Worm (Caenorhabditis elegans) whole organism, young adult: Measurements from ENCODE around the gene C54F6.20.

Experiments used
- B0035.1 ChIP-seq: sonication (generic microtip); optimal IDR thresholded peaks from 2 replicates; lab custom pipeline; 2016; ENCODE audit warnings: missing genetic modification characterization, mild to moderate bottlenecking, missing compliant biosample characterization, missing genotype, missing genetic modification reagents
- B0261.1 ChIP-seq: sonication (generic microtip); optimal IDR thresholded peaks from 2 replicates; lab custom pipeline; 2016; ENCODE audit warnings: mild to moderate bottlenecking, missing genetic modification characterization, moderate library complexity, missing compliant biosample characterization
- B0336.3 ChIP-seq: fragments of 200-800 bp; sonication (Bioruptor generic); IDR thresholded peaks from 2 replicates; pipeline ENCODE4 v1.3.6; 2022; ENCODE audit warnings: missing genetic modification characterization, missing compliant biosample characterization
- D2030.7 ChIP-seq: fragments of 200-800 bp; sonication (Bioruptor generic); IDR thresholded peaks from 2 replicates; pipeline ENCODE4 v1.3.6; 2022; ENCODE audit warnings: missing genetic modification reagents, missing genetic modification characterization, missing compliant biosample characterization
- F10E7.11 ChIP-seq: sonication (generic microtip); optimal IDR thresholded peaks from 2 replicates; lab custom pipeline; 2017; ENCODE audit warnings: mild to moderate bottlenecking, missing genetic modification characterization, moderate library complexity, missing compliant biosample characterization
- F23B12.7 ChIP-seq: sonication (generic microtip); optimal IDR thresholded peaks from 2 replicates; lab custom pipeline; 2017; ENCODE audit warnings: missing genetic modification characterization, mild to moderate bottlenecking, missing compliant biosample characterization, antibody characterized with exemption, moderate library complexity; ENCODE audit not compliant: insufficient read depth
- F49E8.2 ChIP-seq: sonication (generic microtip); optimal IDR thresholded peaks from 3 replicates; lab custom pipeline; 2017; ENCODE audit warnings: missing genetic modification characterization, mild to moderate bottlenecking, missing compliant biosample characterization, antibody characterized with exemption, moderate library complexity; ENCODE audit not compliant: insufficient read depth
- F52B5.7 ChIP-seq: sonication (generic microtip); optimal IDR thresholded peaks from 2 replicates; lab custom pipeline; 2016; ENCODE audit warnings: mild to moderate bottlenecking, missing genetic modification characterization, missing compliant biosample characterization
- F55B11.4 ChIP-seq: sonication (generic microtip); optimal IDR thresholded peaks from 2 replicates; lab custom pipeline; 2016; ENCODE audit warnings: missing compliant biosample characterization, missing genetic modification characterization, borderline replicate concordance; ENCODE audit not compliant: insufficient read depth
- K12H6.12 ChIP-seq: fragments of 200-800 bp; sonication (Bioruptor generic); optimal IDR thresholded peaks from 2 replicates; lab custom pipeline; 2018; ENCODE audit warnings: mild to moderate bottlenecking, missing genetic modification characterization, missing compliant biosample characterization
- T26A5.8 ChIP-seq: sonication (generic microtip); optimal IDR thresholded peaks from 2 replicates; lab custom pipeline; 2016; ENCODE audit warnings: missing genetic modification characterization, missing compliant biosample characterization
- Y53G8AR.9 ChIP-seq: fragments of 200-800 bp; sonication (Bioruptor generic); conservative IDR thresholded peaks from 2 replicates; pipeline ENCODE4 v1.3.6; 2022; ENCODE audit warnings: missing genetic modification reagents, missing genetic modification characterization, missing compliant biosample characterization
- Y56A3A.18 ChIP-seq: fragments of 200-800 bp; sonication (Bioruptor generic); IDR thresholded peaks from 2 replicates; pipeline ENCODE4 v1.3.6; 2022; ENCODE audit warnings: missing genetic modification reagents, missing genetic modification characterization, missing compliant biosample characterization
- Y67H2A.10 ChIP-seq: fragments of 200-800 bp; sonication (Bioruptor generic); conservative IDR thresholded peaks from 2 replicates; pipeline ENCODE4 v1.3.6; 2022; ENCODE audit warnings: missing genetic modification reagents, missing genetic modification characterization, missing compliant biosample characterization
- Y79H2A.3 ChIP-seq: fragments of 200-800 bp; sonication (Bioruptor generic); conservative IDR thresholded peaks from 2 replicates; pipeline ENCODE4 v1.3.6; 2022; ENCODE audit warnings: missing genetic modification reagents, missing genetic modification characterization, missing compliant biosample characterization
- aptf-2 ChIP-seq: fragments of 200-800 bp; sonication (Bioruptor generic); conservative IDR thresholded peaks from 2 replicates; pipeline ENCODE4 v1.3.6; 2022; ENCODE audit warnings: missing genetic modification reagents, missing genetic modification characterization, missing compliant biosample characterization
- chd-7 ChIP-seq: sonication (generic microtip); optimal IDR thresholded peaks from 2 replicates; lab custom pipeline; 2016; ENCODE audit warnings: mild to moderate bottlenecking, missing genetic modification characterization, moderate library complexity, missing compliant biosample characterization
- egrh-3 ChIP-seq: fragments of 200-800 bp; sonication (Bioruptor generic); IDR thresholded peaks from 2 replicates; pipeline ENCODE4 v1.3.6; 2022; ENCODE audit warnings: missing genetic modification reagents, missing genetic modification characterization, missing compliant biosample characterization
- gei-17 ChIP-seq: fragments of 200-800 bp; sonication (Bioruptor generic); optimal IDR thresholded peaks from 2 replicates; lab custom pipeline; 2018; ENCODE audit warnings: mild to moderate bottlenecking, missing genetic modification characterization, missing compliant biosample characterization
- hlh-12 ChIP-seq: sonication (generic microtip); optimal IDR thresholded peaks from 2 replicates; lab custom pipeline; 2016; ENCODE audit warnings: missing genetic modification characterization, missing compliant biosample characterization
- let-526 ChIP-seq: fragments of 200-800 bp; sonication (Bioruptor generic); IDR thresholded peaks from 2 replicates; pipeline ENCODE4 v1.3.6; 2022; ENCODE audit warnings: missing genetic modification reagents, missing genetic modification characterization, missing compliant biosample characterization
- let-607 ChIP-seq, 2 experiments: fragments of 200-800 bp in 1 of 2; sonication (Bioruptor generic) in 1 of 2; sonication (generic microtip) in 1 of 2; optimal IDR thresholded peaks; 2 replicates each; lab custom pipeline; 2016 to 2018; ENCODE audit warnings: mild to moderate bottlenecking in 2 of 2, missing compliant biosample characterization in 2 of 2, missing genetic modification characterization in 2 of 2, moderate library complexity in 2 of 2, missing genotype in 1 of 2
- lin-26 ChIP-seq: fragments of 200-800 bp; sonication (Bioruptor generic); IDR thresholded peaks from 2 replicates; pipeline ENCODE4 v1.3.6; 2022; ENCODE audit warnings: missing genetic modification reagents, missing genetic modification characterization, missing compliant biosample characterization
- lin-40 ChIP-seq: sonication (generic microtip); optimal IDR thresholded peaks from 2 replicates; lab custom pipeline; 2016; ENCODE audit warnings: missing genetic modification characterization, mild to moderate bottlenecking, missing compliant biosample characterization, missing genotype, missing genetic modification reagents
- mcd-1 ChIP-seq: fragments of 200-800 bp; sonication (Bioruptor generic); IDR thresholded peaks from 2 replicates; pipeline ENCODE4 v1.3.6; 2022; ENCODE audit warnings: missing genetic modification reagents, missing genetic modification characterization, missing compliant biosample characterization
- mes-4 ChIP-seq: sonication (generic microtip); optimal IDR thresholded peaks from 2 replicates; lab custom pipeline; 2016; ENCODE audit warnings: missing genotype, missing genetic modification characterization, missing compliant biosample characterization
- mxl-1 ChIP-seq: sonication (generic microtip); optimal IDR thresholded peaks from 2 replicates; lab custom pipeline; 2016; ENCODE audit warnings: missing genetic modification characterization, missing compliant biosample characterization
- nfyb-1 ChIP-seq: fragments of 200-800 bp; sonication (Bioruptor generic); IDR thresholded peaks from 2 replicates; pipeline ENCODE4 v1.3.6; 2022; ENCODE audit warnings: missing genetic modification reagents, missing genetic modification characterization, missing compliant biosample characterization
- nhr-179 ChIP-seq: sonication (generic microtip); optimal IDR thresholded peaks from 2 replicates; lab custom pipeline; 2016; ENCODE audit warnings: mild to moderate bottlenecking, missing genetic modification characterization, missing compliant biosample characterization
- nhr-27 ChIP-seq: fragments of 200-800 bp; sonication (Bioruptor generic); optimal IDR thresholded peaks from 2 replicates; lab custom pipeline; 2018; ENCODE audit warnings: mild to moderate bottlenecking, missing genetic modification characterization, moderate library complexity, missing compliant biosample characterization
- nhr-80 ChIP-seq: sonication (generic microtip); optimal IDR thresholded peaks from 2 replicates; lab custom pipeline; 2016; ENCODE audit warnings: missing genetic modification characterization, missing compliant biosample characterization
- rcor-1 ChIP-seq: fragments of 200-800 bp; sonication (Bioruptor generic); IDR thresholded peaks from 2 replicates; pipeline ENCODE4 v1.3.6; 2022; ENCODE audit warnings: missing genetic modification reagents, missing genetic modification characterization, missing compliant biosample characterization
- rec-8 ChIP-seq, 2 experiments: sonication (generic microtip); optimal IDR thresholded peaks; 2 replicates each; lab custom pipeline; 2016; ENCODE audit warnings: mild to moderate bottlenecking in 2 of 2, missing genetic modification characterization in 2 of 2, missing genetic modification reagents in 2 of 2, missing genotype in 2 of 2, missing biosample characterization in 1 of 2, missing compliant biosample characterization in 1 of 2, moderate library complexity in 1 of 2
- rpc-1 ChIP-seq, 2 experiments: fragments of 150-350 bp in 1 of 2; sonication (generic microtip) in 1 of 2; optimal IDR thresholded peaks; 2 replicates each; lab custom pipeline; 2014 to 2018; ENCODE audit warnings: missing biosample characterization in 1 of 2, missing genetic modification characterization in 1 of 2, missing genetic modification reagents in 1 of 2, missing genotype in 1 of 2
- snpc-1.1 ChIP-seq: sonication (generic microtip); optimal IDR thresholded peaks from 2 replicates; lab custom pipeline; 2017; ENCODE audit warnings: missing genetic modification characterization, mild to moderate bottlenecking, missing compliant biosample characterization, antibody characterized with exemption, moderate library complexity, missing genotype, missing genetic modification reagents; ENCODE audit not compliant: insufficient read depth
- snpc-1.3 ChIP-seq: sonication (generic microtip); optimal IDR thresholded peaks from 2 replicates; lab custom pipeline; 2017; ENCODE audit warnings: missing genetic modification characterization, mild to moderate bottlenecking, missing compliant biosample characterization, antibody characterized with exemption, moderate library complexity, missing genotype, missing genetic modification reagents; ENCODE audit not compliant: insufficient read depth
- snpc-4 ChIP-seq, 5 experiments: fragments of 150-350 bp in 1 of 5; sonication (generic microtip) in 4 of 5; optimal IDR thresholded peaks; 2 replicates each; lab custom pipeline; 2014 to 2018; ENCODE audit warnings: missing genetic modification characterization in 5 of 5, missing biosample characterization in 3 of 5, antibody characterized with exemption in 2 of 5, mild to moderate bottlenecking in 2 of 5, missing compliant biosample characterization in 2 of 5, missing genotype in 2 of 5, moderate library complexity in 2 of 5, missing genetic modification reagents in 1 of 5
- sptf-2 ChIP-seq: fragments of 200-800 bp; sonication (Bioruptor generic); optimal IDR thresholded peaks from 2 replicates; lab custom pipeline; 2018; ENCODE audit warnings: mild to moderate bottlenecking, missing genetic modification characterization, missing compliant biosample characterization
- tbp1 ChIP-seq: fragments of 200-800 bp; sonication (Bioruptor generic); optimal IDR thresholded peaks from 2 replicates; lab custom pipeline; 2018; ENCODE audit warnings: mild to moderate bottlenecking, missing genetic modification characterization, missing compliant biosample characterization
- unc-130 ChIP-seq: sonication (generic microtip); optimal IDR thresholded peaks from 2 replicates; lab custom pipeline; 2016; ENCODE audit warnings: missing genetic modification reagents, missing genetic modification characterization, missing compliant biosample characterization
- unc-62 ChIP-seq: fragments of 150-350 bp; optimal IDR thresholded peaks from 2 replicates; lab custom pipeline; 2014; ENCODE audit warnings: missing biosample characterization, missing genetic modification reagents, missing genetic modification characterization
- ztf-26 ChIP-seq: sonication (generic microtip); optimal IDR thresholded peaks from 2 replicates; lab custom pipeline; 2017; ENCODE audit warnings: missing genetic modification characterization, missing compliant biosample characterization
- ztf-6 ChIP-seq: fragments of 200-800 bp; sonication (Bioruptor generic); IDR thresholded peaks from 2 replicates; pipeline ENCODE4 v1.3.6; 2022; ENCODE audit warnings: missing genetic modification reagents, missing genetic modification characterization, missing compliant biosample characterization

Gene C54F6.20

ce11 chrV:7501194-7501593 lies 23.4 kb upstream of the C54F6.20 start:
- no peak for TF ChIP-seq rcor-1 (GFP tag; lab: Robert Waterston, UW)
- TF ChIP-seq gei-17 (GFP tag; lab: Kevin White, UChicago) = no peak
- no peak for TF ChIP-seq snpc-1.3 (tag; lab: Kevin White, UChicago)
- no peak for TF ChIP-seq snpc-4 (GFP tag; optimal IDR thresholded peaks at IDR 0.05; lab: Kevin White, UChicago)
- no peak for TF ChIP-seq snpc-4 (tag; optimal IDR thresholded peaks at IDR 0.05; lab: Kevin White, UChicago)
- TF ChIP-seq chd-7 (tag; lab: Kevin White, UChicago) = no peak
- no peak for TF ChIP-seq ztf-6 (GFP tag; lab: Robert Waterston, UW)
- TF ChIP-seq mcd-1 = no peak
- no peak for TF ChIP-seq nhr-179 (tag; lab: Kevin White, UChicago)
- TF ChIP-seq nhr-80 (tag; lab: Kevin White, UChicago) = no peak
- TF ChIP-seq ztf-26 (tag; lab: Kevin White, UChicago) = no peak
- no peak for TF ChIP-seq F49E8.2 (tag; lab: Kevin White, UChicago)
- TF ChIP-seq, all 124 proteins: peak for 0

ce11 chrV:7504271-7504670 lies 20.3 kb upstream of the C54F6.20 start, which contains the start of gene srh-229:
Gene srh-229 (minus strand): TSS chrV:7504371.
- no peak for TF ChIP-seq let-607 (tag; optimal IDR thresholded peaks at IDR 0.05; lab: Kevin White, UChicago)
- no peak for TF ChIP-seq unc-62 (GFP tag; lab: Kevin White, UChicago)
- TF ChIP-seq let-526 (GFP tag; lab: Robert Waterston, UW) = no peak
- TF ChIP-seq F10E7.11 (tag; lab: Kevin White, UChicago) = no peak
- no peak for TF ChIP-seq tbp1 (GFP tag; lab: Kevin White, UChicago)
- no peak for TF ChIP-seq mes-4
- no peak for TF ChIP-seq chd-7 (tag; lab: Kevin White, UChicago)
- TF ChIP-seq K12H6.12 = no peak

ce11 chrV:7506207-7506606 lies 18.3 kb upstream of the C54F6.20 start:
- TF ChIP-seq sptf-2 (GFP tag; lab: Kevin White, UChicago) (no peak), B0261.1 (tag; lab: Kevin White, UChicago) (peak; percentile 71), F52B5.7 (no peak), D2030.7 (GFP tag; lab: Robert Waterston, UW) (0 out of 2 replicates have a peak, but pooled peaks have one; percentile 44), Y56A3A.18 (0 out of 2 replicates have a peak, but pooled peaks have one; percentile 30), snpc-1.1 (tag; lab: Kevin White, UChicago) (no peak), F23B12.7 (tag; lab: Kevin White, UChicago) (peak; percentile 60), aptf-2 (GFP tag; lab: Robert Waterston, UW) (no peak), unc-62 (GFP tag; lab: Kevin White, UChicago) (no peak), lin-26 (GFP tag; lab: Robert Waterston, UW) (peak; percentile 55; the same call in 1 of the 2 replicates), mxl-1 (tag; lab: Kevin White, UChicago) (no peak), Y67H2A.10 (GFP tag; lab: Robert Waterston, UW) (no peak), F55B11.4 (no peak), nfyb-1 (GFP tag; lab: Robert Waterston, UW) (no peak), unc-130 (GFP tag; lab: Kevin White, UChicago) (no peak), hlh-12 (tag; lab: Kevin White, UChicago) (no peak), T26A5.8 (tag; lab: Kevin White, UChicago) (no peak), B0035.1 (no peak), ztf-6 (GFP tag; lab: Robert Waterston, UW) (no peak), B0336.3 (no peak), lin-40 (tag; lab: Kevin White, UChicago) (no peak), nhr-27 (tag; lab: Kevin White, UChicago) (no peak), egrh-3 (GFP tag; lab: Robert Waterston, UW) (no peak), rec-8 (tag; optimal IDR thresholded peaks at IDR 0.05; lab: Kevin White, UChicago) (no peak), rpc-1 (optimal IDR thresholded peaks at IDR 0.05; lab: Kevin White, UChicago) (peak; percentile 54), rpc-1 (tag; optimal IDR thresholded peaks at IDR 0.05; lab: Kevin White, UChicago) (peak; percentile 73), Y53G8AR.9 (GFP tag; lab: Robert Waterston, UW) (no peak), Y79H2A.3 (GFP tag; lab: Robert Waterston, UW) (no peak)
